Worm (Caenorhabditis elegans): ENCODE data around the gene Y54G11A.17.

DNA sequence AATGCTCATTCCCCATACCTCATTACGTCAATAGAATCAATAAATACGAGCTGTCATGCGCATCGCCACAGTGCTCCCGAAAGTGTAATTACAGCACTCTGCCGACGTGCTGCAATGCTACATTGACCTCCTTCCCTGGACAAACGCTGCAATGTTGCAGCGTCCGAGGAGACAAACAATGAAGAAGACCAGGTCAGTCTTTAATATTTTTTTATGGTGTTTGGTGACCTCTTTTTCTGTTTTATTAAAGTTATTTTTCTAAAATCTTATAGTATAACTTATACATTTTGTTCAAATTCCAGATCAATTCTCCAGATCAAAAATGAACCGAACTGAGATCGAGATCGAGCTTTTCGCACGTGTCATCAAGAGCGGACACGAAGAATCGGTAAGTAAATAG, 32.2 kb upstream of the Y54G11A.17 start, which contains the start of gene sdz-26:
- no peak for TF ChIP-seq dpl-1 (GFP tag; optimal IDR thresholded peaks at IDR 0.05)
- TF ChIP-seq blmp-1 (tag; optimal IDR thresholded peaks at IDR 0.05) = no peak
- no peak for TF ChIP-seq jun-1 (tag; optimal IDR thresholded peaks at IDR 0.05)
- TF ChIP-seq ztf-11 (tag; optimal IDR thresholded peaks at IDR 0.05) = no peak
- TF ChIP-seq lin-39 (tag; optimal IDR thresholded peaks at IDR 0.05) = no peak
- no peak for TF ChIP-seq nhr-237 (tag; optimal IDR thresholded peaks at IDR 0.05)
- no peak for TF ChIP-seq ces-1 (GFP tag; optimal IDR thresholded peaks at IDR 0.05)
- TF ChIP-seq nhr-77 (tag; optimal IDR thresholded peaks at IDR 0.05) = no peak
- TF ChIP-seq lsy-2 (tag; optimal IDR thresholded peaks at IDR 0.05) = no peak
- no peak for TF ChIP-seq F16B12.6 (tag; optimal IDR thresholded peaks at IDR 0.05)
- TF ChIP-seq sox-4 (tag; optimal IDR thresholded peaks at IDR 0.05) = no peak
- no peak for TF ChIP-seq ceh-88 (GFP tag; IDR thresholded peaks at IDR 0.05)
- no peak for TF ChIP-seq fkh-8 (tag; optimal IDR thresholded peaks at IDR 0.05)
- TF ChIP-seq lin-35 (GFP tag; optimal IDR thresholded peaks at IDR 0.05) = no peak

Data from whole organism, L1 larva.